Fruit fly (Drosophila melanogaster) Kc167 (cell line): ENCODE results near the gene Sld5.

Experiments
- Myc ChIP-seq: fragments of >200 bp; optimal IDR thresholded peaks from 2 replicates; lab custom pipeline; 2017; ENCODE audit warnings: missing external identifiers
- psq ChIP-seq: fragments of >200 bp; optimal IDR thresholded peaks from 2 replicates; lab custom pipeline; 2017; ENCODE audit warnings: missing external identifiers
- ttk ChIP-seq: sonication (Bioruptor generic); optimal IDR thresholded peaks from 2 replicates; lab custom pipeline; 2017; ENCODE audit warnings: missing external identifiers

- TF ChIP-seq Myc (no peak), psq (lab: Kevin White, UChicago) (no peak), ttk (lab: Kevin White, UChicago) (no peak)
Measured at dm6 chr3R:26019232-26019631, 37.1 kb downstream of the Sld5 start.
